Fruit fly (Drosophila melanogaster): ENCODE data around the gene CG15465.
A peak's percentile ranks its signal among the peaks of the same experiment; 100 is the strongest.

CG15465 gene

dm6 chrX:5093924-5094323, 8.4 kb downstream of the CG15465 start (continued):
- no peak for TF ChIP-seq HLHmδ (GFP tag; optimal IDR thresholded peaks at IDR 0.05)
- no peak for TF ChIP-seq CG15073 (GFP tag; optimal IDR thresholded peaks at IDR 0.05)
- TF ChIP-seq CG34422 (GFP tag; IDR thresholded peaks at IDR 0.05) = peak; percentile 56; the same call in 1 of the 3 replicates
- TF ChIP-seq CG32767 (GFP tag; IDR thresholded peaks at IDR 0.05) = peak; percentile 59; the same call in 1 of the 2 replicates
- no peak for TF ChIP-seq en (GFP tag; optimal IDR thresholded peaks at IDR 0.05)
- TF ChIP-seq CG16863 (GFP tag; optimal IDR thresholded peaks at IDR 0.05) = peak; percentile 57
- TF ChIP-seq CG10267 (tag; optimal IDR thresholded peaks at IDR 0.05) = peak; percentile 54
- TF ChIP-seq CG11247 (GFP tag; IDR thresholded peaks at IDR 0.05) = peak; percentile 61
- no peak for TF ChIP-seq ro (GFP tag; IDR thresholded peaks at IDR 0.05)
- peak; percentile 32 for TF ChIP-seq Fer2 (tag; optimal IDR thresholded peaks at IDR 0.05)
- TF ChIP-seq CG14965 (GFP tag; optimal IDR thresholded peaks at IDR 0.05; ENCODE audit: borderline replicate concordance) = no peak
- peak; percentile 74 for TF ChIP-seq E2f1 (GFP tag; IDR thresholded peaks at IDR 0.05)
- TF ChIP-seq mirr (GFP tag; optimal IDR thresholded peaks at IDR 0.05) = no peak
- peak; percentile 81 for TF ChIP-seq Hand (GFP tag; optimal IDR thresholded peaks at IDR 0.05)
- TF ChIP-seq bbx (GFP tag; IDR thresholded peaks at IDR 0.05; ENCODE audit: partially characterized antibody) = no peak
- peak; percentile 83 for TF ChIP-seq CG11504 (tag; optimal IDR thresholded peaks at IDR 0.05)
- no peak for TF ChIP-seq amos (GFP tag; IDR thresholded peaks at IDR 0.05; ENCODE audit: partially characterized antibody)
- TF ChIP-seq Bdp1 (GFP tag; optimal IDR thresholded peaks at IDR 0.05) = peak; percentile 15
- TF ChIP-seq CG12236 (GFP tag; optimal IDR thresholded peaks at IDR 0.05) = no peak
- peak; percentile 57; the same call in 2 of the 3 replicates for TF ChIP-seq croc (GFP tag; conservative IDR thresholded peaks at IDR 0.05)
- no peak for TF ChIP-seq zen2 (GFP tag; IDR thresholded peaks at IDR 0.05; ENCODE audit: partially characterized antibody)
- peak; percentile 32 for TF ChIP-seq CG18476 (GFP tag; optimal IDR thresholded peaks at IDR 0.05)
- no peak for TF ChIP-seq Hr39 (optimal IDR thresholded peaks at IDR 0.05)
- peak; percentile 43 for TF ChIP-seq abd-A (tag; optimal IDR thresholded peaks at IDR 0.05)
- TF ChIP-seq Usf (GFP tag; optimal IDR thresholded peaks at IDR 0.05) = no peak
- 0 out of 3 replicates have a peak, but pooled peaks have one; percentile 53 for TF ChIP-seq Mrtf (GFP tag; IDR thresholded peaks at IDR 0.05)
- peak; percentile 43; the same call in 1 of the 2 replicates for TF ChIP-seq dimm (GFP tag; IDR thresholded peaks at IDR 0.05)
- TF ChIP-seq CG2678 (tag; optimal IDR thresholded peaks at IDR 0.05) = peak; percentile 84
- TF ChIP-seq bsh (GFP tag; optimal IDR thresholded peaks at IDR 0.05) = peak in 1 of 2 experiments; percentile 80
- peak; percentile 80 for TF ChIP-seq HLH3B (GFP tag; IDR thresholded peaks at IDR 0.05)
- peak; percentile 54 for TF ChIP-seq jumu (GFP tag; optimal IDR thresholded peaks at IDR 0.05)
- TF ChIP-seq Max (GFP tag; optimal IDR thresholded peaks at IDR 0.05) = no peak
- no peak for TF ChIP-seq CG10321 (GFP tag; IDR thresholded peaks at IDR 0.05)
- peak; percentile 90 for TF ChIP-seq lab (GFP tag; optimal IDR thresholded peaks at IDR 0.05)
- no peak for TF ChIP-seq CG7963 (GFP tag; IDR thresholded peaks at IDR 0.05; ENCODE audit: partially characterized antibody)
- no peak for TF ChIP-seq Doc3 (GFP tag; IDR thresholded peaks at IDR 0.05; ENCODE audit: partially characterized antibody)
- TF ChIP-seq CG32772 (GFP tag; IDR thresholded peaks at IDR 0.05) = peak; percentile 66; the same call in 1 of the 2 replicates
- peak; percentile 53; the same call in 1 of the 3 replicates for TF ChIP-seq CG2889 (GFP tag; IDR thresholded peaks at IDR 0.05)
- TF ChIP-seq Optix (GFP tag; IDR thresholded peaks at IDR 0.05) = 0 out of 3 replicates have a peak, but pooled peaks have one; percentile 39
- peak; percentile 20 for TF ChIP-seq Deaf1 (tag; optimal IDR thresholded peaks at IDR 0.05)
- TF ChIP-seq CG6689 (GFP tag; IDR thresholded peaks at IDR 0.05) = peak; percentile 80
- peak; percentile 52 for TF ChIP-seq D19B (GFP tag; optimal IDR thresholded peaks at IDR 0.05)
- TF ChIP-seq Lim3 (GFP tag; IDR thresholded peaks at IDR 0.05) = no peak
- peak; percentile 28 for TF ChIP-seq zfh2 (GFP tag; optimal IDR thresholded peaks at IDR 0.05)
- TF ChIP-seq CG13296 (GFP tag; optimal IDR thresholded peaks at IDR 0.05) = peak; percentile 59
- TF ChIP-seq CG12219 (GFP tag; optimal IDR thresholded peaks at IDR 0.05) = peak; percentile 55
- peak; percentile 59 for TF ChIP-seq ewg (GFP tag; optimal IDR thresholded peaks at IDR 0.05)
- TF ChIP-seq dan (GFP tag; IDR thresholded peaks at IDR 0.05) = no peak
- TF ChIP-seq Aef1 (GFP tag; IDR thresholded peaks at IDR 0.05) = peak; percentile 66; the same call in 2 of the 3 replicates
- peak; percentile 22 for TF ChIP-seq emc (GFP tag; optimal IDR thresholded peaks at IDR 0.05)
